Worm (Caenorhabditis elegans): ENCODE measurements around the gene Y17G9B.11.
A peak's percentile ranks its signal among the peaks of the same experiment; 100 is the strongest.

Gene Y17G9B.11

ce11 chrIV:4725478-4725920 is 30.9 kb upstream of the Y17G9B.11 start:
- TF ChIP-seq lin-39 (tag; optimal IDR thresholded peaks at IDR 0.05) (peak; percentile 24), irx-1 (tag; optimal IDR thresholded peaks at IDR 0.05) (peak; percentile 84), egl-13 (tag; optimal IDR thresholded peaks at IDR 0.05) (peak; percentile 68), fkh-8 (tag; optimal IDR thresholded peaks at IDR 0.05) (peak; percentile 76), lin-13 (GFP tag; optimal IDR thresholded peaks at IDR 0.05) (peak; percentile 1), lir-3 (tag; optimal IDR thresholded peaks at IDR 0.05; ENCODE audit: poor library complexity) (peak; percentile 78), lin-15B (tag; optimal IDR thresholded peaks at IDR 0.05) (peak; percentile 49), lin-14 (GFP tag; optimal IDR thresholded peaks at IDR 0.05) (peak; percentile 84), ceh-88 (GFP tag; IDR thresholded peaks at IDR 0.05) (peak; percentile 99), C34B4.2 (tag; optimal IDR thresholded peaks at IDR 0.05) (peak; percentile 20), lsy-2 (tag; optimal IDR thresholded peaks at IDR 0.05) (peak; percentile 95 to 96), elt-2 (tag; optimal IDR thresholded peaks at IDR 0.05) (peak; percentile 53), dpl-1 (GFP tag; optimal IDR thresholded peaks at IDR 0.05) (peak; percentile 47 to 58 (median 50)), snu-23 (GFP tag; optimal IDR thresholded peaks at IDR 0.05) (peak; percentile 82), ceh-8 (GFP tag; optimal IDR thresholded peaks at IDR 0.05) (peak; percentile 68), isw-1 (GFP tag; IDR thresholded peaks at IDR 0.05) (peak; percentile 99), nhr-71 (tag; optimal IDR thresholded peaks at IDR 0.05) (peak; percentile 94), nhr-77 (tag; optimal IDR thresholded peaks at IDR 0.05) (peak; percentile 53), F16B12.6 (tag; optimal IDR thresholded peaks at IDR 0.05) (peak; percentile 50), nhr-20 (tag; optimal IDR thresholded peaks at IDR 0.05) (peak; percentile 83), lin-35 (GFP tag; optimal IDR thresholded peaks at IDR 0.05) (peak; percentile 29 to 43), nhr-11 (tag; optimal IDR thresholded peaks at IDR 0.05) (peak; percentile 65), nhr-90 (tag; optimal IDR thresholded peaks at IDR 0.05; ENCODE audit: poor library complexity) (peak; percentile 90), zip-4 (GFP tag; optimal IDR thresholded peaks at IDR 0.05) (peak; percentile 63), fkh-4 (tag; optimal IDR thresholded peaks at IDR 0.05; ENCODE audit: borderline replicate concordance) (peak; percentile 68), pax-3 (tag; optimal IDR thresholded peaks at IDR 0.05) (peak; percentile 87), xbp-1 (tag; optimal IDR thresholded peaks at IDR 0.05) (peak; percentile 79), ztf-11 (tag; optimal IDR thresholded peaks at IDR 0.05) (peak in 1 of 2 experiments; percentile 74), nhr-85 (tag) (peak; percentile 93), mab-9 (GFP tag; IDR thresholded peaks at IDR 0.05) (peak; percentile 100), grh-1 (GFP tag; IDR thresholded peaks at IDR 0.05) (peak; percentile 100), mep-1 (tag; optimal IDR thresholded peaks at IDR 0.05) (peak; percentile 5), unc-98 (GFP tag; IDR thresholded peaks at IDR 0.05) (peak; percentile 99), unc-86 (tag; optimal IDR thresholded peaks at IDR 0.05) (peak; percentile 79), nhr-47 (tag; optimal IDR thresholded peaks at IDR 0.05) (peak; percentile 97), efl-3 (GFP tag; optimal IDR thresholded peaks at IDR 0.05) (peak; percentile 64), rnt-1 (tag; optimal IDR thresholded peaks at IDR 0.05) (peak; percentile 47), sox-4 (tag; optimal IDR thresholded peaks at IDR 0.05) (peak; percentile 81), ceh-90 (tag; optimal IDR thresholded peaks at IDR 0.05) (peak; percentile 66), C16A3.4 (tag; optimal IDR thresholded peaks at IDR 0.05) (peak; percentile 3), C04F5.9 (tag; optimal IDR thresholded peaks at IDR 0.05) (peak; percentile 84), ets-5 (GFP tag; IDR thresholded peaks at IDR 0.05) (peak; percentile 99), elt-3 (tag; optimal IDR thresholded peaks at IDR 0.05) (peak in 1 of 6 experiments; percentile 14), fkh-10 (GFP tag; optimal IDR thresholded peaks at IDR 0.05) (peak; percentile 16), jun-1 (tag; optimal IDR thresholded peaks at IDR 0.05) (peak; percentile 35), swsn-7 (tag; optimal IDR thresholded peaks at IDR 0.05) (peak; percentile 86), tbx-2 (tag; optimal IDR thresholded peaks at IDR 0.05) (peak; percentile 81), nhr-19 (GFP tag; conservative IDR thresholded peaks at IDR 0.05) (peak; percentile 99), efl-1 (optimal IDR thresholded peaks at IDR 0.05) (peak; percentile 69 to 76), efl-1 (GFP tag; optimal IDR thresholded peaks at IDR 0.05 in 1 of 2) (peak; percentile 50 to 95), dsc-1 (tag; optimal IDR thresholded peaks at IDR 0.05) (peak; percentile 89)

Data from whole organism, L1 larva.